Fruit fly (Drosophila melanogaster) whole organism, embryonic: ENCODE data around the gene red.

ENCODE experiments used
- Atf-2 ChIP-seq: fragments of 200-800 bp; sonication (Bioruptor generic); optimal IDR thresholded peaks from 2 replicates; lab custom pipeline; 2016; ENCODE audit warnings: missing biosample characterization, missing genetic modification characterization
- Bgb ChIP-seq: fragments of 200-800 bp; sonication (Bioruptor generic); IDR thresholded peaks from 2 replicates; pipeline ENCODE4 v1.3.6; 2022; ENCODE audit warnings: missing biosample characterization, missing genetic modification characterization; ENCODE audit not compliant: partially characterized antibody
- CG1024 ChIP-seq: fragments of 200-800 bp; sonication (Bioruptor generic); IDR thresholded peaks from 2 replicates; pipeline ENCODE4 v1.3.6; 2022; ENCODE audit warnings: missing biosample characterization, missing genetic modification characterization
- CG10979 ChIP-seq: fragments of 200-800 bp; sonication (Bioruptor generic); optimal IDR thresholded peaks from 2 replicates; lab custom pipeline; 2018; ENCODE audit warnings: missing biosample characterization, mild to moderate bottlenecking, missing genetic modification characterization, moderate library complexity
- CG11398 ChIP-seq: fragments of 200-800 bp; sonication (Bioruptor generic); optimal IDR thresholded peaks from 2 replicates; lab custom pipeline; 2016; ENCODE audit warnings: missing biosample characterization, missing genetic modification characterization
- CG11456 ChIP-seq: fragments of 200-800 bp; sonication (Bioruptor generic); IDR thresholded peaks from 3 replicates; pipeline ENCODE4 v1.3.6; 2022; ENCODE audit warnings: missing biosample characterization, missing genetic modification characterization
- CG12104 ChIP-seq: fragments of 200-800 bp; sonication (Bioruptor generic); optimal IDR thresholded peaks from 3 replicates; lab custom pipeline; 2016; ENCODE audit warnings: missing biosample characterization, missing genetic modification characterization
- CG12659 ChIP-seq: fragments of 200-800 bp; sonication (Bioruptor generic); optimal IDR thresholded peaks from 3 replicates; lab custom pipeline; 2017; ENCODE audit warnings: mild to moderate bottlenecking, missing biosample characterization, missing genetic modification reagents, missing genetic modification characterization
- CG12744 ChIP-seq: fragments of 200-800 bp; sonication (Bioruptor generic); optimal IDR thresholded peaks from 2 replicates; lab custom pipeline; 2016; ENCODE audit warnings: missing biosample characterization, missing genetic modification characterization
- CG13624 ChIP-seq: fragments of 200-800 bp; sonication (Bioruptor generic); optimal IDR thresholded peaks from 2 replicates; lab custom pipeline; 2016; ENCODE audit warnings: missing biosample characterization, missing genetic modification characterization
- CG14050 ChIP-seq: fragments of 200-800 bp; sonication (Bioruptor generic); IDR thresholded peaks from 3 replicates; pipeline ENCODE4 v1.3.6; 2022; ENCODE audit warnings: missing biosample characterization, missing genetic modification characterization
- CG1602 ChIP-seq: fragments of 200-800 bp; sonication (Bioruptor generic); optimal IDR thresholded peaks from 3 replicates; lab custom pipeline; 2016; ENCODE audit warnings: missing biosample characterization, missing genetic modification characterization
- CG16815 ChIP-seq: fragments of 200-800 bp; sonication (Bioruptor generic); optimal IDR thresholded peaks from 3 replicates; lab custom pipeline; 2017; ENCODE audit warnings: missing biosample characterization, mild to moderate bottlenecking, missing genetic modification characterization
- CG17802 ChIP-seq: fragments of 200-800 bp; sonication (Bioruptor generic); optimal IDR thresholded peaks from 2 replicates; lab custom pipeline; 2018; ENCODE audit warnings: missing biosample characterization, mild to moderate bottlenecking, missing genetic modification characterization, moderate library complexity
- CG1832 ChIP-seq: fragments of 200-800 bp; sonication (Bioruptor generic); optimal IDR thresholded peaks from 2 replicates; lab custom pipeline; 2017; ENCODE audit warnings: missing biosample characterization, mild to moderate bottlenecking, missing genetic modification characterization, inconsistent platforms
- CG18764 ChIP-seq: fragments of 200-800 bp; sonication (Bioruptor generic); optimal IDR thresholded peaks from 3 replicates; lab custom pipeline; 2016; ENCODE audit warnings: missing biosample characterization, missing genetic modification characterization
- CG4328 ChIP-seq: fragments of 200-800 bp; sonication (Bioruptor generic); optimal IDR thresholded peaks from 3 replicates; lab custom pipeline; 2017; ENCODE audit warnings: missing biosample characterization, missing genetic modification reagents, missing genetic modification characterization
- CG4617 ChIP-seq: fragments of 200-800 bp; sonication (Bioruptor generic); optimal IDR thresholded peaks from 3 replicates; lab custom pipeline; 2016; ENCODE audit warnings: missing biosample characterization, missing genetic modification characterization, borderline replicate concordance
- CG6254 ChIP-seq: fragments of 200-800 bp; sonication (Bioruptor generic); optimal IDR thresholded peaks from 3 replicates; lab custom pipeline; 2017; ENCODE audit warnings: mild to moderate bottlenecking, missing biosample characterization, missing genetic modification reagents, missing genetic modification characterization
- CG8478 ChIP-seq: fragments of >200 bp; optimal IDR thresholded peaks from 2 replicates; lab custom pipeline; 2018
- CG8765 ChIP-seq: fragments of 200-800 bp; sonication (Bioruptor generic); IDR thresholded peaks from 2 replicates; pipeline ENCODE4 v1.3.6; 2022; ENCODE audit warnings: missing biosample characterization, missing genetic modification characterization
- CG9797 ChIP-seq: fragments of 200-800 bp; sonication (Bioruptor generic); optimal IDR thresholded peaks from 3 replicates; lab custom pipeline; 2018; ENCODE audit warnings: missing biosample characterization, mild to moderate bottlenecking, missing genetic modification characterization
- Dll ChIP-seq: fragments of 200-800 bp; sonication (Bioruptor generic); IDR thresholded peaks from 4 replicates; pipeline ENCODE4 v1.3.6; 2022; ENCODE audit warnings: missing biosample characterization, missing genetic modification characterization; ENCODE audit not compliant: partially characterized antibody
- Fer3 ChIP-seq: fragments of 200-800 bp; sonication (Bioruptor generic); optimal IDR thresholded peaks from 2 replicates; lab custom pipeline; 2018; ENCODE audit warnings: missing biosample characterization, mild to moderate bottlenecking, missing genetic modification characterization, moderate library complexity
- Hey ChIP-seq: fragments of 200-800 bp; sonication (Bioruptor generic); optimal IDR thresholded peaks from 3 replicates; lab custom pipeline; 2018; ENCODE audit warnings: missing biosample characterization, mild to moderate bottlenecking, missing genetic modification characterization
- MTF-1 ChIP-seq: fragments of 200-800 bp; sonication (Bioruptor generic); optimal IDR thresholded peaks from 2 replicates; lab custom pipeline; 2018; ENCODE audit warnings: missing biosample characterization, mild to moderate bottlenecking, missing genetic modification characterization, borderline replicate concordance
- Nf-YB ChIP-seq: fragments of 200-800 bp; sonication (Bioruptor generic); optimal IDR thresholded peaks from 3 replicates; lab custom pipeline; 2019; ENCODE audit warnings: missing biosample characterization, mild to moderate bottlenecking, missing genetic modification characterization, moderate library complexity
- Oaz ChIP-seq: fragments of 200-800 bp; sonication (Bioruptor generic); IDR thresholded peaks from 2 replicates; pipeline ENCODE4 v1.3.6; 2022; ENCODE audit warnings: missing biosample characterization, missing genetic modification characterization
- Ptx1 ChIP-seq: fragments of 200-800 bp; sonication (Bioruptor generic); IDR thresholded peaks from 2 replicates; pipeline ENCODE4 v1.3.6; 2022; ENCODE audit warnings: missing biosample characterization, missing genetic modification characterization
- Side ChIP-seq: fragments of 200-800 bp; sonication (Bioruptor generic); optimal IDR thresholded peaks from 2 replicates; lab custom pipeline; 2016; ENCODE audit warnings: missing biosample characterization, missing genetic modification characterization
- Taf1 ChIP-seq: fragments of 200-800 bp; sonication (Bioruptor generic); IDR thresholded peaks from 2 replicates; pipeline ENCODE4 v1.3.6; 2022; ENCODE audit warnings: missing biosample characterization, missing genetic modification characterization
- YL-1 ChIP-seq: fragments of 200-800 bp; sonication (Bioruptor generic); optimal IDR thresholded peaks from 3 replicates; lab custom pipeline; 2017; ENCODE audit warnings: missing biosample characterization, mild to moderate bottlenecking, missing genetic modification characterization
- chif ChIP-seq, 2 experiments: fragments of 200-800 bp; sonication (Bioruptor generic); optimal IDR thresholded peaks; 3 replicates each; lab custom pipeline; 2016; ENCODE audit warnings: missing biosample characterization in 2 of 2, missing genetic modification characterization in 2 of 2
- chinmo ChIP-seq: fragments of 200-800 bp; sonication (Bioruptor generic); IDR thresholded peaks from 4 replicates; pipeline ENCODE4 v1.3.6; 2022; ENCODE audit warnings: missing biosample characterization, missing genetic modification characterization; ENCODE audit not compliant: partially characterized antibody
- crc ChIP-seq: fragments of 200-800 bp; sonication (Bioruptor generic); optimal IDR thresholded peaks from 2 replicates; lab custom pipeline; 2016; ENCODE audit warnings: missing biosample characterization, missing genetic modification characterization
- disco-r ChIP-seq: fragments of 200-800 bp; sonication (Bioruptor generic); optimal IDR thresholded peaks from 2 replicates; lab custom pipeline; 2016; ENCODE audit warnings: missing biosample characterization, missing genetic modification characterization
- dmrt11E ChIP-seq: fragments of 200-800 bp; sonication (Bioruptor generic); optimal IDR thresholded peaks from 3 replicates; lab custom pipeline; 2018; ENCODE audit warnings: missing biosample characterization, mild to moderate bottlenecking, missing genetic modification characterization, moderate library complexity
- gce ChIP-seq: fragments of 200-800 bp; sonication (Bioruptor generic); IDR thresholded peaks from 3 replicates; pipeline ENCODE4 v1.3.6; 2022; ENCODE audit warnings: missing biosample characterization, missing genetic modification characterization
- h ChIP-seq: fragments of >200 bp; optimal IDR thresholded peaks from 2 replicates; lab custom pipeline; 2017
- jumu ChIP-seq: fragments of 200-800 bp; sonication (Bioruptor generic); optimal IDR thresholded peaks from 3 replicates; lab custom pipeline; 2016; ENCODE audit warnings: missing biosample characterization, missing genetic modification characterization
- ken ChIP-seq: fragments of 200-800 bp; sonication (Bioruptor generic); IDR thresholded peaks from 3 replicates; pipeline ENCODE4 v1.3.6; 2022; ENCODE audit warnings: missing biosample characterization, missing genetic modification characterization
- klu ChIP-seq: fragments of 200-800 bp; sonication (Bioruptor generic); IDR thresholded peaks from 2 replicates; pipeline ENCODE4 v1.3.6; 2022; ENCODE audit warnings: missing biosample characterization, missing genetic modification characterization
- lilli ChIP-seq: fragments of 200-800 bp; sonication (Bioruptor generic); optimal IDR thresholded peaks from 3 replicates; lab custom pipeline; 2016; ENCODE audit warnings: missing biosample characterization, missing genetic modification characterization
- lov ChIP-seq, 2 experiments: fragments of 200-800 bp in 1 of 2; fragments of >200 bp in 1 of 2; sonication (Bioruptor generic) in 1 of 2; IDR thresholded peaks in 1 of 2; optimal IDR thresholded peaks in 1 of 2; 2 replicates in 1 of 2; 3 replicates in 1 of 2; pipeline versions ENCODE4 v1.3.6 to Lab custom; 2017 to 2022; ENCODE audit warnings: missing biosample characterization in 1 of 2, missing genetic modification characterization in 1 of 2
- prd ChIP-seq, 3 experiments: fragments of >200 bp in 2 of 3; fragments of 200-800 bp in 1 of 3; sonication (Bioruptor generic) in 1 of 3; optimal IDR thresholded peaks in 2 of 3; IDR thresholded peaks in 1 of 3; 2 replicates in 2 of 3; 3 replicates in 1 of 3; pipeline versions ENCODE4 v1.3.6 to Lab custom; 2017 to 2022; ENCODE audit warnings: missing biosample characterization in 1 of 3, missing genetic modification characterization in 1 of 3
- sc ChIP-seq, 3 experiments: fragments of >200 bp in 2 of 3; fragments of 200-800 bp in 1 of 3; sonication (Bioruptor generic) in 1 of 3; optimal IDR thresholded peaks; 2 replicates in 2 of 3; 3 replicates in 1 of 3; lab custom pipeline; 2017; ENCODE audit warnings: mild to moderate bottlenecking in 1 of 3, missing biosample characterization in 1 of 3, missing genetic modification characterization in 1 of 3, missing genetic modification reagents in 1 of 3
- seq ChIP-seq: fragments of 200-800 bp; sonication (Bioruptor generic); IDR thresholded peaks from 2 replicates; pipeline ENCODE4 v1.3.6; 2022; ENCODE audit warnings: missing biosample characterization, missing genetic modification characterization
- sqz ChIP-seq: fragments of 200-800 bp; sonication (Bioruptor generic); optimal IDR thresholded peaks from 3 replicates; lab custom pipeline; 2018; ENCODE audit warnings: missing biosample characterization, mild to moderate bottlenecking, missing genetic modification characterization

red gene

dm6 chr3R:14285059-14285953 lies 3.6 kb upstream of the red start (continued):
- TF ChIP-seq CG4617: no peak
- no peak for TF ChIP-seq CG9797 (GFP tag; lab: Kevin White, UChicago)
- TF ChIP-seq chinmo: no peak
- TF ChIP-seq klu (GFP tag; lab: Robert Waterston, UW): no peak
- no peak for TF ChIP-seq MTF-1 (GFP tag; lab: Kevin White, UChicago)
- no peak for TF ChIP-seq crc
- TF ChIP-seq prd (optimal IDR thresholded peaks at IDR 0.05; lab: Kevin White, UChicago): no peak
- TF ChIP-seq prd (GFP tag; IDR thresholded peaks at IDR 0.05; lab: Robert Waterston, UW): no peak
- peak; percentile 10 for TF ChIP-seq CG1602 (GFP tag; lab: Kevin White, UChicago)
- no peak for TF ChIP-seq lov (optimal IDR thresholded peaks at IDR 0.05; lab: Kevin White, UChicago)
- no peak for TF ChIP-seq lov (GFP tag; IDR thresholded peaks at IDR 0.05; lab: Robert Waterston, UW)
- no peak for TF ChIP-seq Bgb (GFP tag; lab: Robert Waterston, UW)
- no peak for TF ChIP-seq CG8765 (GFP tag; lab: Robert Waterston, UW)
- no peak for TF ChIP-seq Ptx1 (GFP tag; lab: Robert Waterston, UW)
- TF ChIP-seq CG10979 (tag; lab: Kevin White, UChicago): no peak
- TF ChIP-seq Oaz: no peak
- no peak for TF ChIP-seq Dll
- no peak for TF ChIP-seq gce
- no peak for TF ChIP-seq CG14050
- TF ChIP-seq seq (GFP tag; lab: Robert Waterston, UW): no peak
- TF ChIP-seq CG18764: no peak
- TF ChIP-seq CG1024 (GFP tag; lab: Robert Waterston, UW): no peak
- TF ChIP-seq lilli (GFP tag; lab: Kevin White, UChicago): peak; percentile 40
- TF ChIP-seq CG11456 (GFP tag; lab: Robert Waterston, UW): no peak
- peak; percentile 14 for TF ChIP-seq Side (GFP tag; lab: Kevin White, UChicago)
- no peak for TF ChIP-seq h
- TF ChIP-seq CG16815: no peak
- no peak for TF ChIP-seq CG13624 (GFP tag; lab: Kevin White, UChicago)
- TF ChIP-seq Taf1 (GFP tag; lab: Robert Waterston, UW): no peak
- no peak for TF ChIP-seq CG4328
- TF ChIP-seq dmrt11E: no peak
- no peak for TF ChIP-seq chif (GFP tag; optimal IDR thresholded peaks at IDR 0.05; lab: Kevin White, UChicago)
- TF ChIP-seq Atf-2 (GFP tag; lab: Kevin White, UChicago): no peak
- TF ChIP-seq CG8478 (lab: Kevin White, UChicago): no peak
- no peak for TF ChIP-seq Hey (tag; lab: Kevin White, UChicago)
- TF ChIP-seq CG6254: no peak
- peak; percentile 23 for TF ChIP-seq disco-r (GFP tag; lab: Kevin White, UChicago)
- no peak for TF ChIP-seq sqz (GFP tag; lab: Kevin White, UChicago)
- no peak for TF ChIP-seq CG12744 (GFP tag; lab: Kevin White, UChicago)
- no peak for TF ChIP-seq Nf-YB
- peak; percentile 11 for TF ChIP-seq CG12104 (GFP tag; lab: Kevin White, UChicago)
- TF ChIP-seq CG12659 (GFP tag; lab: Kevin White, UChicago): peak; percentile 13
- no peak for TF ChIP-seq CG11398 (GFP tag; lab: Kevin White, UChicago)
- TF ChIP-seq CG17802 (tag; lab: Kevin White, UChicago): no peak
- TF ChIP-seq ken: no peak
- no peak for TF ChIP-seq Fer3
- no peak for TF ChIP-seq jumu
- TF ChIP-seq CG1832 (GFP tag; lab: Kevin White, UChicago): peak; percentile 0
- no peak for TF ChIP-seq YL-1
- TF ChIP-seq sc (optimal IDR thresholded peaks at IDR 0.05; lab: Kevin White, UChicago): no peak
- peak; percentile 19 for TF ChIP-seq sc (GFP tag; optimal IDR thresholded peaks at IDR 0.05; lab: Kevin White, UChicago)
